Worm (Caenorhabditis elegans) whole organism, L4 larva: ENCODE data around the gene nhr-142.
"Not testable (repeated sequence)": the region's sequence is repeated elsewhere in the genome, so short reads cannot be mapped to it uniquely, and the experiment has no call there.

Source experiments
- D1046.2 ChIP-seq: fragments of 200-800 bp; sonication (Bioruptor generic); IDR thresholded peaks from 2 replicates; pipeline ENCODE4 v1.3.6; 2022; ENCODE audit warnings: missing genetic modification characterization, missing compliant biosample characterization
- F44E2.7 ChIP-seq: fragments of 200-800 bp; sonication (Bioruptor generic); IDR thresholded peaks from 2 replicates; pipeline ENCODE4 v2.1.2; 2022; ENCODE audit warnings: missing genetic modification characterization, missing compliant biosample characterization
- F49E8.2 ChIP-seq: sonication (generic microtip); optimal IDR thresholded peaks from 2 replicates; lab custom pipeline; 2016; ENCODE audit warnings: missing compliant biosample characterization, mild to moderate bottlenecking, missing genetic modification characterization, borderline replicate concordance
- T20F7.1 ChIP-seq: fragments of 200-800 bp; sonication (Bioruptor generic); optimal IDR thresholded peaks from 2 replicates; lab custom pipeline; 2018; ENCODE audit warnings: mild to moderate bottlenecking, missing genetic modification characterization, missing compliant biosample characterization
- T26A8.4 ChIP-seq: fragments of 200-800 bp; sonication (Bioruptor generic); IDR thresholded peaks from 2 replicates; pipeline ENCODE4 v1.3.6; 2022; ENCODE audit warnings: missing genetic modification characterization, missing compliant biosample characterization
- Y105C5A.15 ChIP-seq: fragments of 200-800 bp; sonication (Bioruptor generic); IDR thresholded peaks from 2 replicates; pipeline ENCODE4 v1.3.6; 2022; ENCODE audit warnings: missing genetic modification characterization, missing compliant biosample characterization
- Y48G9A.11 ChIP-seq: fragments of 200-800 bp; sonication (Bioruptor generic); IDR thresholded peaks from 2 replicates; pipeline ENCODE4 v1.3.6; 2022; ENCODE audit warnings: missing genetic modification reagents, missing genetic modification characterization, missing compliant biosample characterization
- ama-1 ChIP-seq: fragments of 150-350 bp; optimal IDR thresholded peaks from 2 replicates; lab custom pipeline; 2014; ENCODE audit warnings: inconsistent platforms, mixed read lengths
- ceh-44 ChIP-seq: fragments of 200-800 bp; sonication (Bioruptor generic); IDR thresholded peaks from 2 replicates; pipeline ENCODE4 v1.3.6; 2022; ENCODE audit warnings: missing genetic modification reagents, missing genetic modification characterization, missing compliant biosample characterization
- ctbp-1 ChIP-seq: fragments of 200-800 bp; sonication (Bioruptor generic); IDR thresholded peaks from 2 replicates; pipeline ENCODE4 v1.3.6; 2022; ENCODE audit warnings: missing genetic modification reagents, missing genetic modification characterization, missing compliant biosample characterization
- daf-16 ChIP-seq, 3 experiments: sonication (generic microtip); optimal IDR thresholded peaks; 2 replicates each; lab custom pipeline; 2016 to 2017; ENCODE audit warnings: missing genetic modification characterization in 3 of 3, missing genetic modification reagents in 3 of 3, mild to moderate bottlenecking in 2 of 3, missing compliant biosample characterization in 2 of 3, missing biosample characterization in 1 of 3, moderate library complexity in 1 of 3
- daf-19 ChIP-seq: fragments of 200-800 bp; sonication (Bioruptor generic); conservative IDR thresholded peaks from 2 replicates; pipeline ENCODE4 v1.3.6; 2022; ENCODE audit warnings: missing genetic modification characterization, missing compliant biosample characterization
- dmd-6 ChIP-seq: fragments of 200-800 bp; sonication (Bioruptor generic); IDR thresholded peaks from 2 replicates; pipeline ENCODE4 v1.3.6; 2022; ENCODE audit warnings: missing genetic modification reagents, missing genetic modification characterization, missing compliant biosample characterization
- dmd-9 ChIP-seq: fragments of 200-800 bp; sonication (Bioruptor generic); IDR thresholded peaks from 2 replicates; pipeline ENCODE4 v1.3.6; 2022; ENCODE audit warnings: missing genetic modification reagents, missing genetic modification characterization, missing compliant biosample characterization
- dpl-1 ChIP-seq: fragments of 150-350 bp; optimal IDR thresholded peaks from 2 replicates; lab custom pipeline; 2014; ENCODE audit warnings: missing biosample characterization, missing genetic modification reagents, missing genetic modification characterization
- egl-43 ChIP-seq: fragments of 200-800 bp; sonication (Bioruptor generic); IDR thresholded peaks from 2 replicates; pipeline ENCODE4 v1.3.6; 2022; ENCODE audit warnings: missing genetic modification reagents, missing genetic modification characterization, missing compliant biosample characterization
- hlh-11 ChIP-seq: fragments of 200-800 bp; sonication (Bioruptor generic); optimal IDR thresholded peaks from 2 replicates; lab custom pipeline; 2018; ENCODE audit warnings: mild to moderate bottlenecking, missing genetic modification characterization, missing compliant biosample characterization
- hlh-30 ChIP-seq: sonication (generic microtip); optimal IDR thresholded peaks from 2 replicates; lab custom pipeline; 2017; ENCODE audit warnings: antibody characterized with exemption, mild to moderate bottlenecking, missing genetic modification characterization, missing compliant biosample characterization; ENCODE audit not compliant: insufficient read depth
- hmg-1.1 ChIP-seq: fragments of 200-800 bp; sonication (Bioruptor generic); IDR thresholded peaks from 2 replicates; pipeline ENCODE4 v1.3.6; 2022; ENCODE audit warnings: missing genetic modification reagents, missing genetic modification characterization, missing compliant biosample characterization
- lin-1 ChIP-seq: fragments of 200-800 bp; sonication (Bioruptor generic); IDR thresholded peaks from 2 replicates; pipeline ENCODE4 v1.3.6; 2022; ENCODE audit warnings: missing genetic modification reagents, missing genetic modification characterization, missing compliant biosample characterization
- lin-13 ChIP-seq: fragments of 150-350 bp; optimal IDR thresholded peaks from 2 replicates; lab custom pipeline; 2014; ENCODE audit warnings: missing biosample characterization, missing genetic modification reagents, missing genetic modification characterization
- lin-29 ChIP-seq: fragments of 200-800 bp; sonication (Bioruptor generic); IDR thresholded peaks from 2 replicates; pipeline ENCODE4 v1.3.6; 2022; ENCODE audit warnings: missing genetic modification reagents, missing genetic modification characterization, missing compliant biosample characterization
- lin-38 ChIP-seq: fragments of 200-800 bp; sonication (Bioruptor generic); IDR thresholded peaks from 2 replicates; pipeline ENCODE4 v1.3.6; 2022; ENCODE audit warnings: missing genetic modification reagents, missing genetic modification characterization, missing compliant biosample characterization
- lsy-2 ChIP-seq, 2 experiments: fragments of 150-350 bp in 1 of 2; sonication (generic microtip) in 1 of 2; optimal IDR thresholded peaks; 2 replicates each; lab custom pipeline; 2014 to 2017; ENCODE audit warnings: missing biosample characterization in 2 of 2, missing genetic modification characterization in 2 of 2
- madf-5 ChIP-seq, 2 experiments: fragments of 200-800 bp; sonication (Bioruptor generic); IDR thresholded peaks; 2 replicates each; pipeline ENCODE4 v1.3.6; 2022; ENCODE audit warnings: missing compliant biosample characterization in 2 of 2, missing genetic modification characterization in 2 of 2
- madf-9 ChIP-seq: fragments of 200-800 bp; sonication (Bioruptor generic); conservative IDR thresholded peaks from 2 replicates; pipeline ENCODE4 v1.3.6; 2022; ENCODE audit warnings: missing genetic modification reagents, missing genetic modification characterization, missing compliant biosample characterization
- mdt-29 ChIP-seq: fragments of 200-800 bp; sonication (Bioruptor generic); IDR thresholded peaks from 2 replicates; pipeline ENCODE4 v1.3.6; 2022; ENCODE audit warnings: missing genetic modification reagents, missing genetic modification characterization, missing compliant biosample characterization
- mxl-2 ChIP-seq: fragments of 200-800 bp; sonication (Bioruptor generic); conservative IDR thresholded peaks from 2 replicates; pipeline ENCODE4 v1.3.6; 2022; ENCODE audit warnings: missing genetic modification reagents, missing genetic modification characterization, missing compliant biosample characterization
- nhr-10 ChIP-seq: fragments of 150-350 bp; optimal IDR thresholded peaks from 2 replicates; lab custom pipeline; 2014; ENCODE audit warnings: missing biosample characterization, missing genetic modification characterization
- nhr-28 ChIP-seq: fragments of 150-350 bp; optimal IDR thresholded peaks from 2 replicates; lab custom pipeline; 2014; ENCODE audit warnings: missing biosample characterization, missing genetic modification characterization
- nhr-42 ChIP-seq: fragments of 200-800 bp; sonication (Bioruptor generic); IDR thresholded peaks from 2 replicates; pipeline ENCODE4 v1.3.6; 2022; ENCODE audit warnings: missing genetic modification characterization, missing compliant biosample characterization
- nhr-6 ChIP-seq: fragments of 150-350 bp; optimal IDR thresholded peaks from 2 replicates; lab custom pipeline; 2014; ENCODE audit warnings: missing biosample characterization, missing genetic modification characterization
- pha-4 ChIP-seq, 2 experiments: fragments of 150-350 bp in 1 of 2; fragments of 200-800 bp in 1 of 2; sonication (Bioruptor generic) in 1 of 2; IDR thresholded peaks in 1 of 2; optimal IDR thresholded peaks in 1 of 2; 2 replicates each; pipeline versions ENCODE4 v1.3.6 to Lab custom; 2014 to 2022; ENCODE audit warnings: missing genetic modification characterization in 2 of 2, missing genetic modification reagents in 2 of 2, missing biosample characterization in 1 of 2, missing compliant biosample characterization in 1 of 2
- php-3 ChIP-seq: fragments of 200-800 bp; sonication (Bioruptor generic); IDR thresholded peaks from 2 replicates; pipeline ENCODE4 v1.3.6; 2022; ENCODE audit warnings: missing genetic modification reagents, missing genetic modification characterization, missing compliant biosample characterization
- saeg-2 ChIP-seq: fragments of 200-800 bp; sonication (Bioruptor generic); IDR thresholded peaks from 2 replicates; pipeline ENCODE4 v1.3.6; 2022; ENCODE audit warnings: missing genetic modification reagents, missing genetic modification characterization, missing compliant biosample characterization
- set-16 ChIP-seq: fragments of 200-800 bp; sonication (Bioruptor generic); IDR thresholded peaks from 2 replicates; pipeline ENCODE4 v1.3.6; 2022; ENCODE audit warnings: missing genetic modification reagents, missing genetic modification characterization, missing compliant biosample characterization
- snpc-1.2 ChIP-seq: fragments of 200-800 bp; sonication (Bioruptor generic); IDR thresholded peaks from 2 replicates; pipeline ENCODE4 v1.3.6; 2022; ENCODE audit warnings: missing genetic modification reagents, missing genetic modification characterization, missing compliant biosample characterization
- tra-1 ChIP-seq: fragments of 200-800 bp; sonication (Bioruptor generic); IDR thresholded peaks from 2 replicates; pipeline ENCODE4 v1.3.6; 2022; ENCODE audit warnings: missing genetic modification reagents, missing genetic modification characterization, missing compliant biosample characterization
- unc-130 ChIP-seq: sonication (generic microtip); optimal IDR thresholded peaks from 2 replicates; lab custom pipeline; 2016; ENCODE audit warnings: missing genetic modification reagents, missing genetic modification characterization, missing compliant biosample characterization
- vab-7 ChIP-seq: fragments of 200-800 bp; sonication (Bioruptor generic); IDR thresholded peaks from 2 replicates; pipeline ENCODE4 v1.3.6; 2022; ENCODE audit warnings: missing genetic modification reagents, missing genetic modification characterization, missing compliant biosample characterization
- zfp-3 ChIP-seq: fragments of 200-800 bp; sonication (Bioruptor generic); conservative IDR thresholded peaks from 2 replicates; pipeline ENCODE4 v1.3.6; 2022; ENCODE audit warnings: missing genetic modification reagents, missing genetic modification characterization, missing compliant biosample characterization

nhr-142 gene

DNA sequence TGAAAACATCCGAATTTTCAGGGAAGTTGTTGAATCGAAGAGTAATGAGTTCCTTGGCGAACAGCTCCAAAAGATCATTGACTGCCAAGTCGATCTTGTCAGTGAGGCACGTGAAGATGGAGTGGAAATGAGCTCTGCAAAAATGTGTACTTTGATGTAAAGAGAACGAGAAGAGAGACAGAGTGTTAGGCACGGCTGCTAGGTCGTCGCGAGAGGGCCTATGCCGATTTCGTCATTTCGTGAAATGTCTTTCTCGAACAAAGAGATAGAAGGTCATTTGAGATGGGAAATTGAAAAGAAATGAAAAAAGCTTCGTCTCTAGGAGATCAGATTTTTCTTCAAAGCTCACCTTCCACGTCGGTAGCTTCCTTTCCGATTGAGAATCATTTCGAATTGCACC, 10.4 kb downstream of the nhr-142 start (continued):
- TF ChIP-seq madf-9 (GFP tag; lab: Robert Waterston, UW), result no peak
- no peak for TF ChIP-seq F44E2.7 (GFP tag; lab: Robert Waterston, UW)
- no peak for TF ChIP-seq madf-5 (GFP tag; IDR thresholded peaks at IDR 0.05; lab: Robert Waterston, UW)
- no peak for TF ChIP-seq saeg-2 (GFP tag; lab: Robert Waterston, UW)
- no peak for TF ChIP-seq nhr-10
- TF ChIP-seq ama-1 (lab: Kevin White, UChicago), result no peak

ce11 chrV:5778216-5778615, 12.1 kb downstream of the nhr-142 start:
- TF ChIP-seq nhr-42 (GFP tag; lab: Robert Waterston, UW), result 0 out of 2 replicates have a peak, but pooled peaks have one; percentile 18
- peak; percentile 86 for TF ChIP-seq T26A8.4
- TF ChIP-seq pha-4 (GFP tag; IDR thresholded peaks at IDR 0.05; lab: Robert Waterston, UW), result peak; percentile 67
- TF ChIP-seq pha-4 (tag; optimal IDR thresholded peaks at IDR 0.05; lab: Kevin White, UChicago), result not testable (repeated sequence)
- peak; percentile 44; the same call in 1 of the 2 replicates for TF ChIP-seq ctbp-1
- TF ChIP-seq egl-43 (GFP tag; lab: Robert Waterston, UW), result peak; percentile 68; the same call in 1 of the 2 replicates
- peak; percentile 70 for TF ChIP-seq hmg-1.1
- 0 out of 2 replicates have a peak, but pooled peaks have one; percentile 10 for TF ChIP-seq Y48G9A.11 (GFP tag; lab: Robert Waterston, UW)
- TF ChIP-seq D1046.2 (GFP tag; lab: Robert Waterston, UW), result 0 out of 2 replicates have a peak, but pooled peaks have one; percentile 11
- TF ChIP-seq php-3 (GFP tag; lab: Robert Waterston, UW), result peak; percentile 51; the same call in 1 of the 2 replicates
- peak; percentile 85 for TF ChIP-seq lin-38 (GFP tag; lab: Robert Waterston, UW)
- 0 out of 2 replicates have a peak, but pooled peaks have one; percentile 33 for TF ChIP-seq vab-7 (GFP tag; lab: Robert Waterston, UW)
- 0 out of 2 replicates have a peak, but pooled peaks have one; percentile 34 for TF ChIP-seq ceh-44 (GFP tag; lab: Robert Waterston, UW)
- TF ChIP-seq dmd-6 (GFP tag; lab: Robert Waterston, UW), result peak; percentile 29; the same call in 1 of the 2 replicates
- TF ChIP-seq set-16, result peak; percentile 55; the same call in 1 of the 2 replicates
- 0 out of 2 replicates have a peak, but pooled peaks have one; percentile 46 for TF ChIP-seq mdt-29 (GFP tag; lab: Robert Waterston, UW)

DNA sequence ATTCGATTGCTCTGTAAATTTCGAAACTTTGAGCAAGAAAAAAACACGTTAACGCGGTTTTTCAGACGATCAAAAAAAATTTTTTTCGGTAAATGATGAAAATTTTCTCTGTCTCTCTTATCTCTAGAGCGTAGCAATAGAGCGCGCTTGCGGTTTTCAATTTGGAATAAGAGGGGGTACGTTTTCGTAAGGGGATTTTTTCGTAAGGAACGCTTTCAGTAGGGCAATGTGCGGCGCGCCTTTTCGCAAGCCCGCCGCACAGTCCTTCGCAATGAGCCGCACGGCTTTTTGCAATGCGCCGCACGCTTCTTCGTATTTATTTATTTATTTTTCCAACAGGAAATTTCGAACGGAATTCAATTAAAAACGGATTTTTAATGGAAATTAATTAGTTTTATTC, 13.4 kb downstream of the nhr-142 start, which contains the start of gene F44E7.4:
F44E7.4 (minus strand) TSS at position 13 of the 400 bp plus-strand sequence.
- TF ChIP-seq set-16 (peak; percentile 61), php-3 (GFP tag; lab: Robert Waterston, UW) (peak; percentile 85), saeg-2 (GFP tag; lab: Robert Waterston, UW) (peak; percentile 82), daf-19 (GFP tag; lab: Robert Waterston, UW) (0 out of 2 replicates have a peak, but pooled peaks have one; percentile 18), D1046.2 (GFP tag; lab: Robert Waterston, UW) (peak; percentile 69; the same call in 1 of the 2 replicates), dmd-6 (GFP tag; lab: Robert Waterston, UW) (peak; percentile 82), unc-130 (GFP tag; lab: Kevin White, UChicago) (peak; percentile 14), F49E8.2 (tag; lab: Kevin White, UChicago) (peak; percentile 24), ctbp-1 (peak; percentile 85), pha-4 (GFP tag; IDR thresholded peaks at IDR 0.05; lab: Robert Waterston, UW) (peak; percentile 91), F44E2.7 (GFP tag; lab: Robert Waterston, UW) (0 out of 2 replicates have a peak, but pooled peaks have one; percentile 36), nhr-28 (tag; lab: Kevin White, UChicago) (peak; percentile 38), vab-7 (GFP tag; lab: Robert Waterston, UW) (peak; percentile 96), zfp-3 (GFP tag; lab: Robert Waterston, UW) (peak; percentile 76; the same call in 1 of the 2 replicates), lsy-2 (tag; optimal IDR thresholded peaks at IDR 0.05; lab: Kevin White, UChicago) (peak in 1 of 2 experiments; percentile 51), ceh-44 (GFP tag; lab: Robert Waterston, UW) (peak; percentile 92), hlh-30 (peak; percentile 28), hlh-11 (tag; lab: Kevin White, UChicago) (peak; percentile 32), dpl-1 (GFP tag; lab: Kevin White, UChicago) (peak; percentile 7), tra-1 (GFP tag; lab: Robert Waterston, UW) (peak; percentile 79; the same call in 1 of the 2 replicates), nhr-42 (GFP tag; lab: Robert Waterston, UW) (peak; percentile 87), Y105C5A.15 (GFP tag; lab: Robert Waterston, UW) (peak; percentile 80; the same call in 1 of the 2 replicates), mxl-2 (GFP tag; lab: Robert Waterston, UW) (peak; percentile 74), nhr-6 (tag; lab: Kevin White, UChicago) (peak; percentile 25), dmd-9 (peak; percentile 89), lin-13 (peak; percentile 17), daf-16 (tag; optimal IDR thresholded peaks at IDR 0.05; lab: Kevin White, UChicago) (peak; percentile 6), T20F7.1 (GFP tag; lab: Kevin White, UChicago) (peak; percentile 1), madf-9 (GFP tag; lab: Robert Waterston, UW) (peak; percentile 79), hmg-1.1 (peak; percentile 97), lin-29 (GFP tag; lab: Robert Waterston, UW) (peak; percentile 81), lin-1 (GFP tag; lab: Robert Waterston, UW) (peak; percentile 91), snpc-1.2 (GFP tag; lab: Robert Waterston, UW) (peak; percentile 90)
- TF ChIP-seq pha-4 (tag; optimal IDR thresholded peaks at IDR 0.05; lab: Kevin White, UChicago); daf-16 (GFP tag; optimal IDR thresholded peaks at IDR 0.05; lab: Kevin White, UChicago): not testable (repeated sequence)
